Worm (Caenorhabditis elegans): ENCODE data around the gene ech-8.

ech-8 gene

DNA sequence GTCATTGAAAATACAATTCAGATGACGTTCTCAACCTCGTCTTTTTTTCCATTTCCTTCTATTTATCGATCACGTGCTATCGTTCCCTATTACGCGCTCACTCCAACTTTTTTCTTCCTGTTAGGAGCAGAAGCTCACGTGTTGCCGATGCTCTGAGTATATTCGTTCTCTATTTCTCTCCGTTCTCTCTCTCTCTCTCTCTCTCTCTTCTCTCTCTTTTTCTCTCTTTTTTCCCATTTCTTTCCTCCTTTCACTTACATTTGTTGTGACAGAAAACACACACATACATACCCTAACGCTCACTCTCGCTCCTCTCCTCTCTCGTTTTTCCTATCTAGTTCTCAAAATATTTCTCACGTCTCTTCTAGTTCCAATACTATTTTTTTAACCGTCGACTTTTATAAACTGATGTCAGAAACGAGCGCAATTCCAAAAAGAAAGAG, 13.4 kb upstream of the ech-8 start (continued):
- TF ChIP-seq unc-39 (tag; optimal IDR thresholded peaks at IDR 0.05) (no peak), php-3 (GFP tag; IDR thresholded peaks at IDR 0.05) (peak; percentile 45; the same call in 1 of the 2 replicates), nhr-6 (tag; optimal IDR thresholded peaks at IDR 0.05) (peak; percentile 67), snpc-1.2 (GFP tag; IDR thresholded peaks at IDR 0.05) (no peak), nhr-48 (tag; optimal IDR thresholded peaks at IDR 0.05) (peak; percentile 92), daf-8 (GFP tag; IDR thresholded peaks at IDR 0.05) (no peak), mep-1 (tag; optimal IDR thresholded peaks at IDR 0.05) (peak; percentile 92), zfp-2 (tag; optimal IDR thresholded peaks at IDR 0.05) (no peak), lin-29 (GFP tag; IDR thresholded peaks at IDR 0.05) (no peak), nhr-77 (tag; optimal IDR thresholded peaks at IDR 0.05) (peak; percentile 82), ceh-32 (tag; optimal IDR thresholded peaks at IDR 0.05; ENCODE audit: poor library complexity) (no peak), nhr-11 (tag; optimal IDR thresholded peaks at IDR 0.05) (peak; percentile 96), F10B5.3 (tag; optimal IDR thresholded peaks at IDR 0.05) (no peak), ceh-28 (tag; optimal IDR thresholded peaks at IDR 0.05) (no peak), arid-1 (GFP tag; conservative IDR thresholded peaks at IDR 0.05) (no peak), rbr-2 (tag; optimal IDR thresholded peaks at IDR 0.05) (peak; percentile 91), lim-7 (GFP tag; IDR thresholded peaks at IDR 0.05) (no peak), ztf-7 (tag; optimal IDR thresholded peaks at IDR 0.05) (no peak), fos-1 (tag; optimal IDR thresholded peaks at IDR 0.05) (peak; percentile 16), dmd-8 (GFP tag; IDR thresholded peaks at IDR 0.05) (no peak), ctbp-1 (GFP tag; IDR thresholded peaks at IDR 0.05) (peak; percentile 91), ama-1 (optimal IDR thresholded peaks at IDR 0.05) (no peak), zfp-3 (GFP tag; conservative IDR thresholded peaks at IDR 0.05) (0 out of 2 replicates have a peak, but pooled peaks have one; percentile 50), hlh-11 (tag; optimal IDR thresholded peaks at IDR 0.05) (peak; percentile 96), fkh-10 (GFP tag; optimal IDR thresholded peaks at IDR 0.05) (peak; percentile 93), sdz-12 (GFP tag; optimal IDR thresholded peaks at IDR 0.05) (no peak), madf-5 (GFP tag; IDR thresholded peaks at IDR 0.05) (no peak), egl-27 (tag; optimal IDR thresholded peaks at IDR 0.05) (no peak), tra-1 (GFP tag; IDR thresholded peaks at IDR 0.05) (peak; percentile 93), ceh-82 (tag; optimal IDR thresholded peaks at IDR 0.05) (no peak), hmg-1.1 (GFP tag; IDR thresholded peaks at IDR 0.05) (peak; percentile 91), ceh-62 (tag; optimal IDR thresholded peaks at IDR 0.05) (no peak), dpl-1 (GFP tag; optimal IDR thresholded peaks at IDR 0.05) (peak; percentile 61), Y105C5A.15 (GFP tag; IDR thresholded peaks at IDR 0.05) (0 out of 2 replicates have a peak, but pooled peaks have one; percentile 12), aly-2 (tag; optimal IDR thresholded peaks at IDR 0.05) (no peak), ztf-11 (tag; optimal IDR thresholded peaks at IDR 0.05) (no peak), nhr-41 (GFP tag; IDR thresholded peaks at IDR 0.05) (no peak), nhr-28 (tag; optimal IDR thresholded peaks at IDR 0.05) (peak; percentile 90), daf-16 (GFP tag; optimal IDR thresholded peaks at IDR 0.05) (peak; percentile 48 to 65), daf-16 (tag; optimal IDR thresholded peaks at IDR 0.05) (peak; percentile 67), vab-7 (GFP tag; IDR thresholded peaks at IDR 0.05) (0 out of 2 replicates have a peak, but pooled peaks have one; percentile 39), hlh-30 (tag; optimal IDR thresholded peaks at IDR 0.05; ENCODE audit: insufficient read depth) (peak; percentile 98), F49E8.2 (tag; optimal IDR thresholded peaks at IDR 0.05; ENCODE audit: borderline replicate concordance) (no peak), lin-1 (GFP tag; IDR thresholded peaks at IDR 0.05) (peak; percentile 79), lsy-2 (tag; optimal IDR thresholded peaks at IDR 0.05) (peak; percentile 80 to 87), daf-12 (tag; optimal IDR thresholded peaks at IDR 0.05) (no peak), mxl-2 (GFP tag; conservative IDR thresholded peaks at IDR 0.05) (peak; percentile 72), nhr-76 (tag; optimal IDR thresholded peaks at IDR 0.05) (no peak), lir-3 (tag; optimal IDR thresholded peaks at IDR 0.05) (no peak), hif-1 (tag; optimal IDR thresholded peaks at IDR 0.05) (peak; percentile 33 to 83), pha-4 (GFP tag; IDR thresholded peaks at IDR 0.05) (peak; percentile 88), pha-4 (tag; optimal IDR thresholded peaks at IDR 0.05) (peak; percentile 66), Y5F2A.4 (GFP tag; optimal IDR thresholded peaks at IDR 0.05) (no peak)
